Worm (Caenorhabditis elegans): ENCODE results near the gene clhm-1.

The clhm-1 gene

ce11 chrII:6835500-6835899, 35.3 kb downstream of the clhm-1 start:
- no peak for TF ChIP-seq hrde-1 (tag; optimal IDR thresholded peaks at IDR 0.05; ENCODE audit: borderline replicate concordance)
- peak in 1 of 3 experiments; percentile 1 for TF ChIP-seq lin-35 (GFP tag; optimal IDR thresholded peaks at IDR 0.05)
- no peak for TF ChIP-seq dpl-1 (GFP tag; optimal IDR thresholded peaks at IDR 0.05)
- peak; percentile 34 for TF ChIP-seq ceh-27 (GFP tag; optimal IDR thresholded peaks at IDR 0.05)
- no peak for TF ChIP-seq ccch-3 (GFP tag; optimal IDR thresholded peaks at IDR 0.05)
- TF ChIP-seq hmg-1.2 (GFP tag; IDR thresholded peaks at IDR 0.05) = peak; percentile 44; the same call in 1 of the 2 replicates
- no peak for TF ChIP-seq F22D6.2 (tag; optimal IDR thresholded peaks at IDR 0.05)
- TF ChIP-seq attf-3 (GFP tag; conservative IDR thresholded peaks at IDR 0.05) = no peak
- peak; percentile 8 for TF ChIP-seq nhr-80 (tag; optimal IDR thresholded peaks at IDR 0.05)
- TF ChIP-seq T26A5.8 (tag; optimal IDR thresholded peaks at IDR 0.05) = no peak
- TF ChIP-seq Y56A3A.18 (GFP tag; IDR thresholded peaks at IDR 0.05) = no peak

DNA sequence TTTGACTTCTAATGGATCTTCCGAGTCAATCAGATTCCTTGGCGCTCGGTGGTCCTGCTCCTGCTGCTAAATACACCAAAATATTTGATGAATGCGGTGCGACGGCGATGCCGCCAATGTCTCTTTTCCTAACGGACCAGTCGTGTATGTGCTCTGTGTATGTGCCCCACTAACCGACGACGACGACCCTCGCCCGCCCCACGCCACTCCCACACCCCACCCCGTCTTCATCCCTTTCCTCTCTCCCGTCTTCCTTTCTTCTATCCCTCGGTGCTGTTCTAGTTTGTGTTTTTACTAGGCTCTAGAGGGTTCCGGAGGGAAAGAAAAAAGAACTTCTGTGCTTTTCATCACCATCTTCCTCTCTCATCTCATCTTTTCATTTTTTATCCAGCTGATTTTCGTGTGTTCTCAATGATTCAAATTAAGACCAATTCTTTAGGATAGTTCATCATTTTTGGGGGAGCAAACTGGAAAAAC, 36.2 kb downstream of the clhm-1 start, which contains the start of gene egl-27:
Gene egl-27, plus strand, starts transcription at position 427 of the 477 bp plus-strand sequence.
- TF ChIP-seq madf-8 (GFP tag; conservative IDR thresholded peaks at IDR 0.05) (no peak), hmg-20 (GFP tag; IDR thresholded peaks at IDR 0.05) (no peak), hmg-1.2 (GFP tag; IDR thresholded peaks at IDR 0.05) (no peak), madf-6 (GFP tag; IDR thresholded peaks at IDR 0.05) (no peak), snpc-1.1 (tag; optimal IDR thresholded peaks at IDR 0.05; ENCODE audit: insufficient read depth) (no peak), zim-3 (tag; optimal IDR thresholded peaks at IDR 0.05) (no peak), dpl-1 (GFP tag; optimal IDR thresholded peaks at IDR 0.05) (no peak), nfyb-1 (GFP tag; IDR thresholded peaks at IDR 0.05) (peak; percentile 35; the same call in 1 of the 2 replicates), zfh-2 (GFP tag; conservative IDR thresholded peaks at IDR 0.05) (peak; percentile 76), chd-7 (tag; optimal IDR thresholded peaks at IDR 0.05) (no peak)

DNA sequence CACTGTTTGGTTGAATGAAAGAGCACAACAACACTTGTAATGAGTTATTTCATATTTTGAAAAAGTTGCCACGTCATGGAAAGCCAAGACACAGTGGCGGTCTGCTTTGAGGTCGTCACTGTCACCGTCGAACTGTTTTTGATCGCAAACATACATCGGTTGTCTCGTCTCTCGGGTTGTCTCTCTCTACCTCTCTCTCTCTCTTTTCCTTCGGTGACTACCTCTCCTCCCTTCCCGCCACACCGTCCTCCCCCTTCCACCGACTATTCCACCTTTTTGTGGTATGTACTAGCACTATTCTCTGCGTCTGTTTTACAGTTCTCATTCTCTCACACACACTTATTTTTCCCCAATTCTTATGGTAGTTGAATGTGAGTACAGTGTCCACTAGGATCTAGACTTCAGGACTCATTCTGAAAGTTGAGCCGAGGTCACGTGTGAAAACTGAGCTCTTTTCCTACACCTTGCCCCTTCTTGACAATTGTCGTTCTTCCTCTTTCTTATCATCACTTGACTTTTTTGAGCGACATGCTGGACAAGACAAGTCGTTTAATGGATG, 36.9 kb downstream of the clhm-1 start:
- TF ChIP-seq ceh-79 (tag; optimal IDR thresholded peaks at IDR 0.05) (no peak), egrh-3 (GFP tag; IDR thresholded peaks at IDR 0.05) (peak; percentile 64), attf-5 (GFP tag; optimal IDR thresholded peaks at IDR 0.05) (peak; percentile 34), lsl-1 (GFP tag; optimal IDR thresholded peaks at IDR 0.05) (no peak), cebp-1 (GFP tag; IDR thresholded peaks at IDR 0.05) (no peak), cebp-1 (tag; optimal IDR thresholded peaks at IDR 0.05) (peak; percentile 45), lin-54 (GFP tag; optimal IDR thresholded peaks at IDR 0.05) (no peak), ceh-100 (GFP tag; IDR thresholded peaks at IDR 0.05) (no peak), ets-4 (GFP tag; optimal IDR thresholded peaks at IDR 0.05) (no peak), snpc-3.4 (tag; optimal IDR thresholded peaks at IDR 0.05) (no peak), dox-1 (GFP tag; IDR thresholded peaks at IDR 0.05) (peak; percentile 70), unc-62 (GFP tag; optimal IDR thresholded peaks at IDR 0.05) (peak; percentile 20), ztf-28 (GFP tag; IDR thresholded peaks at IDR 0.05) (no peak), ceh-91 (GFP tag; IDR thresholded peaks at IDR 0.05) (no peak), atf-7 (tag; optimal IDR thresholded peaks at IDR 0.05) (peak; percentile 5), zfh-2 (GFP tag; conservative IDR thresholded peaks at IDR 0.05) (peak; percentile 67), nhr-80 (tag; optimal IDR thresholded peaks at IDR 0.05) (peak; percentile 87), hmg-1.2 (GFP tag; IDR thresholded peaks at IDR 0.05) (peak; percentile 24; the same call in 1 of the 2 replicates), F33H1.4 (GFP tag; IDR thresholded peaks at IDR 0.05) (no peak), gei-17 (GFP tag; optimal IDR thresholded peaks at IDR 0.05) (no peak), nhr-90 (tag; optimal IDR thresholded peaks at IDR 0.05) (peak; percentile 16), B0035.1 (tag; optimal IDR thresholded peaks at IDR 0.05) (no peak)
